Worm (Caenorhabditis elegans) whole organism, L4 larva: Measurements from ENCODE around the gene ipla-5.

Experiments
- D1046.2 ChIP-seq: fragments of 200-800 bp; sonication (Bioruptor generic); IDR thresholded peaks from 2 replicates; pipeline ENCODE4 v1.3.6; 2022; ENCODE audit warnings: missing genetic modification characterization, missing compliant biosample characterization
- F10B5.3 ChIP-seq: sonication (generic microtip); optimal IDR thresholded peaks from 2 replicates; lab custom pipeline; 2016; ENCODE audit warnings: mild to moderate bottlenecking, missing genetic modification characterization, missing compliant biosample characterization
- F37D6.2 ChIP-seq: sonication (generic microtip); optimal IDR thresholded peaks from 2 replicates; lab custom pipeline; 2016; ENCODE audit warnings: mild to moderate bottlenecking, missing genetic modification characterization, missing compliant biosample characterization
- F44E2.7 ChIP-seq: fragments of 200-800 bp; sonication (Bioruptor generic); IDR thresholded peaks from 2 replicates; pipeline ENCODE4 v2.1.2; 2022; ENCODE audit warnings: missing genetic modification characterization, missing compliant biosample characterization
- T26A8.4 ChIP-seq: fragments of 200-800 bp; sonication (Bioruptor generic); IDR thresholded peaks from 2 replicates; pipeline ENCODE4 v1.3.6; 2022; ENCODE audit warnings: missing genetic modification characterization, missing compliant biosample characterization
- Y105C5A.15 ChIP-seq: fragments of 200-800 bp; sonication (Bioruptor generic); IDR thresholded peaks from 2 replicates; pipeline ENCODE4 v1.3.6; 2022; ENCODE audit warnings: missing genetic modification characterization, missing compliant biosample characterization
- ZK337.2 ChIP-seq: fragments of 200-800 bp; sonication (Bioruptor generic); IDR thresholded peaks from 2 replicates; pipeline ENCODE4 v1.3.6; 2022; ENCODE audit warnings: missing genetic modification reagents, missing genetic modification characterization, missing compliant biosample characterization
- ZK546.5 ChIP-seq, 2 experiments: sonication (generic microtip); optimal IDR thresholded peaks; 2 replicates each; lab custom pipeline; 2017; ENCODE audit warnings: missing biosample characterization in 2 of 2, missing genetic modification characterization in 2 of 2
- aly-2 ChIP-seq: sonication (generic microtip); optimal IDR thresholded peaks from 2 replicates; lab custom pipeline; 2018; ENCODE audit warnings: missing biosample characterization, missing genetic modification characterization
- ama-1 ChIP-seq: fragments of 150-350 bp; optimal IDR thresholded peaks from 2 replicates; lab custom pipeline; 2014; ENCODE audit warnings: inconsistent platforms, mixed read lengths
- arid-1 ChIP-seq: fragments of 200-800 bp; sonication (Bioruptor generic); conservative IDR thresholded peaks from 2 replicates; pipeline ENCODE4 v1.3.6; 2022; ENCODE audit warnings: missing genetic modification reagents, missing genetic modification characterization, missing compliant biosample characterization
- attf-4 ChIP-seq: sonication (generic microtip); optimal IDR thresholded peaks from 3 replicates; lab custom pipeline; 2017; ENCODE audit warnings: missing biosample characterization, missing genetic modification characterization
- ceh-20 ChIP-seq: fragments of 200-800 bp; sonication (Bioruptor generic); IDR thresholded peaks from 2 replicates; pipeline ENCODE4 v1.3.6; 2022; ENCODE audit warnings: missing genetic modification reagents, missing genetic modification characterization, missing compliant biosample characterization
- ceh-28 ChIP-seq: fragments of 150-350 bp; optimal IDR thresholded peaks from 2 replicates; lab custom pipeline; 2014; ENCODE audit warnings: missing biosample characterization, missing genetic modification reagents, missing genetic modification characterization
- ceh-32 ChIP-seq: sonication (generic microtip); optimal IDR thresholded peaks from 2 replicates; lab custom pipeline; 2016; ENCODE audit warnings: mild to moderate bottlenecking, missing genetic modification characterization, missing compliant biosample characterization; ENCODE audit not compliant: poor library complexity
- ceh-82 ChIP-seq: sonication (generic microtip); optimal IDR thresholded peaks from 2 replicates; lab custom pipeline; 2017; ENCODE audit warnings: missing biosample characterization, missing genetic modification characterization
- cey-2 ChIP-seq: sonication (generic microtip); optimal IDR thresholded peaks from 3 replicates; lab custom pipeline; 2017; ENCODE audit warnings: missing genetic modification characterization, mild to moderate bottlenecking, missing compliant biosample characterization, antibody characterized with exemption, borderline replicate concordance; ENCODE audit not compliant: insufficient read depth
- ctbp-1 ChIP-seq: fragments of 200-800 bp; sonication (Bioruptor generic); IDR thresholded peaks from 2 replicates; pipeline ENCODE4 v1.3.6; 2022; ENCODE audit warnings: missing genetic modification reagents, missing genetic modification characterization, missing compliant biosample characterization
- daf-12 ChIP-seq: fragments of 150-350 bp; optimal IDR thresholded peaks from 2 replicates; lab custom pipeline; 2014; ENCODE audit warnings: missing biosample characterization, missing genetic modification reagents, missing genetic modification characterization
- dmd-8 ChIP-seq: fragments of 200-800 bp; sonication (Bioruptor generic); IDR thresholded peaks from 2 replicates; pipeline ENCODE4 v1.3.6; 2022; ENCODE audit warnings: missing genetic modification characterization, missing compliant biosample characterization
- dmd-9 ChIP-seq: fragments of 200-800 bp; sonication (Bioruptor generic); IDR thresholded peaks from 2 replicates; pipeline ENCODE4 v1.3.6; 2022; ENCODE audit warnings: missing genetic modification reagents, missing genetic modification characterization, missing compliant biosample characterization
- dpl-1 ChIP-seq: fragments of 150-350 bp; optimal IDR thresholded peaks from 2 replicates; lab custom pipeline; 2014; ENCODE audit warnings: missing biosample characterization, missing genetic modification reagents, missing genetic modification characterization
- duxl-1 ChIP-seq: sonication (generic microtip); optimal IDR thresholded peaks from 2 replicates; lab custom pipeline; 2016; ENCODE audit warnings: mild to moderate bottlenecking, missing genetic modification characterization, moderate library complexity, missing compliant biosample characterization; ENCODE audit not compliant: poor library complexity
- egl-27 ChIP-seq: sonication (generic microtip); optimal IDR thresholded peaks from 3 replicates; lab custom pipeline; 2017; ENCODE audit warnings: missing biosample characterization, missing genetic modification reagents, missing genetic modification characterization
- fkh-10 ChIP-seq: fragments of 150-350 bp; optimal IDR thresholded peaks from 2 replicates; lab custom pipeline; 2014; ENCODE audit warnings: missing biosample characterization, missing genetic modification reagents, missing genetic modification characterization
- fos-1 ChIP-seq: fragments of 150-350 bp; optimal IDR thresholded peaks from 2 replicates; lab custom pipeline; 2014; ENCODE audit warnings: missing biosample characterization, missing genetic modification characterization
- gei-8 ChIP-seq: fragments of 200-800 bp; sonication (Bioruptor generic); optimal IDR thresholded peaks from 2 replicates; lab custom pipeline; 2018; ENCODE audit warnings: mild to moderate bottlenecking, missing genetic modification characterization, missing compliant biosample characterization
- hlh-11 ChIP-seq: fragments of 200-800 bp; sonication (Bioruptor generic); optimal IDR thresholded peaks from 2 replicates; lab custom pipeline; 2018; ENCODE audit warnings: mild to moderate bottlenecking, missing genetic modification characterization, missing compliant biosample characterization
- hlh-30 ChIP-seq: sonication (generic microtip); optimal IDR thresholded peaks from 2 replicates; lab custom pipeline; 2017; ENCODE audit warnings: antibody characterized with exemption, mild to moderate bottlenecking, missing genetic modification characterization, missing compliant biosample characterization; ENCODE audit not compliant: insufficient read depth
- lim-7 ChIP-seq: fragments of 200-800 bp; sonication (Bioruptor generic); IDR thresholded peaks from 2 replicates; pipeline ENCODE4 v1.3.6; 2022; ENCODE audit warnings: missing genetic modification characterization, missing compliant biosample characterization
- lin-15B ChIP-seq: fragments of 150-350 bp; sonication (generic microtip); optimal IDR thresholded peaks from 3 replicates; lab custom pipeline; 2014; ENCODE audit warnings: missing biosample characterization, missing genetic modification characterization
- lin-29 ChIP-seq: fragments of 200-800 bp; sonication (Bioruptor generic); IDR thresholded peaks from 2 replicates; pipeline ENCODE4 v1.3.6; 2022; ENCODE audit warnings: missing genetic modification reagents, missing genetic modification characterization, missing compliant biosample characterization
- lin-38 ChIP-seq: fragments of 200-800 bp; sonication (Bioruptor generic); IDR thresholded peaks from 2 replicates; pipeline ENCODE4 v1.3.6; 2022; ENCODE audit warnings: missing genetic modification reagents, missing genetic modification characterization, missing compliant biosample characterization
- madf-9 ChIP-seq: fragments of 200-800 bp; sonication (Bioruptor generic); conservative IDR thresholded peaks from 2 replicates; pipeline ENCODE4 v1.3.6; 2022; ENCODE audit warnings: missing genetic modification reagents, missing genetic modification characterization, missing compliant biosample characterization
- mep-1 ChIP-seq: fragments of 150-350 bp; sonication (generic microtip); optimal IDR thresholded peaks from 3 replicates; lab custom pipeline; 2014; ENCODE audit warnings: missing biosample characterization, missing genetic modification characterization
- nhr-10 ChIP-seq: fragments of 150-350 bp; optimal IDR thresholded peaks from 2 replicates; lab custom pipeline; 2014; ENCODE audit warnings: missing biosample characterization, missing genetic modification characterization
- nhr-102 ChIP-seq: sonication (generic microtip); optimal IDR thresholded peaks from 2 replicates; lab custom pipeline; 2016; ENCODE audit warnings: mild to moderate bottlenecking, missing genetic modification characterization, moderate library complexity, missing compliant biosample characterization
- nhr-111 ChIP-seq: fragments of 200-800 bp; sonication (Bioruptor generic); optimal IDR thresholded peaks from 2 replicates; lab custom pipeline; 2018; ENCODE audit warnings: mild to moderate bottlenecking, missing genetic modification characterization, missing compliant biosample characterization
- nhr-48 ChIP-seq: sonication (generic microtip); optimal IDR thresholded peaks from 2 replicates; lab custom pipeline; 2016; ENCODE audit warnings: mild to moderate bottlenecking, missing genetic modification characterization, missing compliant biosample characterization
- nhr-6 ChIP-seq: fragments of 150-350 bp; optimal IDR thresholded peaks from 2 replicates; lab custom pipeline; 2014; ENCODE audit warnings: missing biosample characterization, missing genetic modification characterization
- php-3 ChIP-seq: fragments of 200-800 bp; sonication (Bioruptor generic); IDR thresholded peaks from 2 replicates; pipeline ENCODE4 v1.3.6; 2022; ENCODE audit warnings: missing genetic modification reagents, missing genetic modification characterization, missing compliant biosample characterization
- rbr-2 ChIP-seq: sonication (generic microtip); optimal IDR thresholded peaks from 2 replicates; lab custom pipeline; 2016; ENCODE audit warnings: missing genotype, missing genetic modification characterization, missing compliant biosample characterization
- sdz-12 ChIP-seq: fragments of 200-800 bp; sonication (Bioruptor generic); optimal IDR thresholded peaks from 2 replicates; lab custom pipeline; 2018; ENCODE audit warnings: mild to moderate bottlenecking, missing genetic modification characterization, missing compliant biosample characterization
- skn-1 ChIP-seq: fragments of 150-350 bp; optimal IDR thresholded peaks from 2 replicates; lab custom pipeline; 2014; ENCODE audit warnings: missing biosample characterization, missing genetic modification characterization
- snpc-1.2 ChIP-seq: fragments of 200-800 bp; sonication (Bioruptor generic); IDR thresholded peaks from 2 replicates; pipeline ENCODE4 v1.3.6; 2022; ENCODE audit warnings: missing genetic modification reagents, missing genetic modification characterization, missing compliant biosample characterization
- spr-1 ChIP-seq: sonication (generic microtip); optimal IDR thresholded peaks from 2 replicates; lab custom pipeline; 2016; ENCODE audit warnings: mild to moderate bottlenecking, missing genetic modification characterization, missing compliant biosample characterization
- spr-3 ChIP-seq: fragments of 200-800 bp; sonication (Bioruptor generic); optimal IDR thresholded peaks from 2 replicates; lab custom pipeline; 2018; ENCODE audit warnings: mild to moderate bottlenecking, missing genetic modification characterization, missing compliant biosample characterization
- tra-1 ChIP-seq: fragments of 200-800 bp; sonication (Bioruptor generic); IDR thresholded peaks from 2 replicates; pipeline ENCODE4 v1.3.6; 2022; ENCODE audit warnings: missing genetic modification reagents, missing genetic modification characterization, missing compliant biosample characterization
- unc-130 ChIP-seq: sonication (generic microtip); optimal IDR thresholded peaks from 2 replicates; lab custom pipeline; 2016; ENCODE audit warnings: missing genetic modification reagents, missing genetic modification characterization, missing compliant biosample characterization
- unc-39 ChIP-seq: sonication (generic microtip); optimal IDR thresholded peaks from 2 replicates; lab custom pipeline; 2017; ENCODE audit warnings: missing biosample characterization, missing genetic modification characterization
- zfp-3 ChIP-seq: fragments of 200-800 bp; sonication (Bioruptor generic); conservative IDR thresholded peaks from 2 replicates; pipeline ENCODE4 v1.3.6; 2022; ENCODE audit warnings: missing genetic modification reagents, missing genetic modification characterization, missing compliant biosample characterization

The ipla-5 gene

DNA sequence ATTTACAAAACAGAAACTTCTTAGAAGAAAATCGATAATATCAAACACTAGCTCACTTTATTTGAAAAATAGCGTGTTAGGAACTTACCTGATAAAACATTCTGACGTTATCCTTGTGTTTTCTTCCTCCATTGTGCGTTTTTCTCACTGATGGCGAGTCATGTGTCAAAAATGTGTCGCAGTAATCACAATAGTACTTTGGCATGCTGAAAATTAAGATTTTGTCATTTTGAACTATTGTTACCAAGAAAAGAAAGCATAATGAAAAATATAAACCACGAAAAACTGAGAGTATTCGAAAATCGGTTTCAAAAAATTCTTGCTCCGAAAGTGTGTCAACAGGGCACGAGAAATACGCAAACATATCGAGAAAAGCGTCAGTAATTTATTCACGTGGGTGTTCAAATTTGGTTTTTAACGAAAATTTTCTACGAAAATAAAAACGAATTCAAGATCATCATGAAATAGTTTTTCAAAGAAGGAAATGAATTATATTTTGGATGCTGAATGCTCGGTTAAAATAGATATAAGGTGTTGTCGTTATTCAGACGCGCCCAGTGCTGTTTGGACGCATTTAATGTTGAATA lies 27.3 kb upstream of the ipla-5 start, which contains the start of gene snrp-3 (continued):
- TF ChIP-seq skn-1 (tag; lab: Kevin White, UChicago) (no peak), dmd-8 (no peak), lim-7 (GFP tag; lab: Robert Waterston, UW) (no peak), rbr-2 (tag; lab: Kevin White, UChicago) (peak; percentile 64), ceh-82 (tag; lab: Kevin White, UChicago) (no peak), nhr-111 (GFP tag; lab: Kevin White, UChicago) (no peak), lin-15B (tag; lab: Kevin White, UChicago) (peak; percentile 52), php-3 (GFP tag; lab: Robert Waterston, UW) (no peak), zfp-3 (0 out of 2 replicates have a peak, but pooled peaks have one; percentile 60), gei-8 (GFP tag; lab: Kevin White, UChicago) (no peak), ceh-20 (no peak), nhr-48 (tag; lab: Kevin White, UChicago) (peak; percentile 54), sdz-12 (GFP tag; lab: Kevin White, UChicago) (no peak), mep-1 (tag; lab: Kevin White, UChicago) (peak; percentile 87), nhr-102 (tag; lab: Kevin White, UChicago) (peak; percentile 83), unc-130 (GFP tag; lab: Kevin White, UChicago) (no peak), duxl-1 (tag; lab: Kevin White, UChicago) (peak; percentile 80), lin-29 (GFP tag; lab: Robert Waterston, UW) (no peak; the same call in 1 of the 2 replicates), ama-1 (lab: Kevin White, UChicago) (peak; percentile 29), dmd-9 (no peak), nhr-6 (tag; lab: Kevin White, UChicago) (peak; percentile 83), hlh-30 (tag; lab: Kevin White, UChicago) (peak; percentile 85), fos-1 (no peak), ceh-28 (tag; lab: Kevin White, UChicago) (no peak), lin-38 (GFP tag; lab: Robert Waterston, UW) (peak; percentile 82), spr-1 (tag; lab: Kevin White, UChicago) (no peak), daf-12 (no peak), D1046.2 (GFP tag; lab: Robert Waterston, UW) (no peak), F37D6.2 (tag; lab: Kevin White, UChicago) (peak; percentile 49), tra-1 (GFP tag; lab: Robert Waterston, UW) (no peak), ceh-32 (no peak), spr-3 (no peak), hlh-11 (tag; lab: Kevin White, UChicago) (no peak), snpc-1.2 (GFP tag; lab: Robert Waterston, UW) (no peak), aly-2 (tag; lab: Kevin White, UChicago) (no peak), nhr-10 (tag; lab: Kevin White, UChicago) (no peak), Y105C5A.15 (GFP tag; lab: Robert Waterston, UW) (no peak), cey-2 (no peak), ZK337.2 (GFP tag; lab: Robert Waterston, UW) (no peak), fkh-10 (GFP tag; lab: Kevin White, UChicago) (peak; percentile 55), dpl-1 (peak; percentile 96), egl-27 (tag; lab: Kevin White, UChicago) (no peak), ZK546.5 (tag; optimal IDR thresholded peaks at IDR 0.05; lab: Kevin White, UChicago) (no peak), madf-9 (GFP tag; lab: Robert Waterston, UW) (no peak), unc-39 (tag; lab: Kevin White, UChicago) (no peak), ctbp-1 (GFP tag; lab: Robert Waterston, UW) (no peak), attf-4 (tag; lab: Kevin White, UChicago) (no peak), F44E2.7 (GFP tag; lab: Robert Waterston, UW) (no peak), arid-1 (GFP tag; lab: Robert Waterston, UW) (0 out of 2 replicates have a peak, but pooled peaks have one; percentile 20), F10B5.3 (tag; lab: Kevin White, UChicago) (peak; percentile 72), T26A8.4 (GFP tag; lab: Robert Waterston, UW) (no peak; the same call in 1 of the 2 replicates)
